Worm (Caenorhabditis elegans): Measurements from ENCODE around the gene Y62H9A.11.

Y62H9A.11 gene

DNA sequence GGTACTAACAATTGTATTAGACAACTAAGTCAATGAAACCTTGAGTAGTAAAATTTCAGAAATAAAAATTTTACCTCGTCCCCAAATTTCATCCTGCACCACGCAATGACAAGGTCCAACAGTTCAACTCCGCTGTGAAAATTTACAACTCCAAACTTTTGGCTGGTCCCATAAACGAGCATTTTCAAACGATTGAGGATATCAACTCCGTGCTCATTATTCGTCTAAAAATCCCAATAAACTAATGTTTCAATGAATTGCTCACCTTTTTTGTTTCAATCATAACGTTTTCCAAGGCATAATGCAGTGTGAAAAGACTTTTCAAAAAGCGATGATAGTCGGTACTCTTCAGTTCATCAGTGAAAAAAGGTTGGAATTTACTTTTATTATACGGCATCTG is 537 bp downstream of the Y62H9A.11 start:
- TF ChIP-seq npax-4 (tag; optimal IDR thresholded peaks at IDR 0.05), result no peak
- TF ChIP-seq unc-42 (tag; optimal IDR thresholded peaks at IDR 0.05), result no peak
- TF ChIP-seq ceh-6 (GFP tag; optimal IDR thresholded peaks at IDR 0.05), result no peak
- TF ChIP-seq zip-5 (tag; optimal IDR thresholded peaks at IDR 0.05), result no peak
- TF ChIP-seq pax-1 (tag; optimal IDR thresholded peaks at IDR 0.05), result no peak
- no peak for TF ChIP-seq ceh-19 (GFP tag; optimal IDR thresholded peaks at IDR 0.05)
- TF ChIP-seq ceh-48 (tag; optimal IDR thresholded peaks at IDR 0.05), result no peak
- TF ChIP-seq ceh-9 (tag; optimal IDR thresholded peaks at IDR 0.05), result no peak
- TF ChIP-seq ceh-30 (tag; optimal IDR thresholded peaks at IDR 0.05), result no peak
- TF ChIP-seq odd-2 (tag; optimal IDR thresholded peaks at IDR 0.05), result no peak
- no peak for TF ChIP-seq ceh-24 (tag; optimal IDR thresholded peaks at IDR 0.05)
- TF ChIP-seq nfya-1 (tag; optimal IDR thresholded peaks at IDR 0.05), result no peak
- TF ChIP-seq pqm-1 (tag; optimal IDR thresholded peaks at IDR 0.05), result no peak
- no peak for TF ChIP-seq eyg-1 (tag; optimal IDR thresholded peaks at IDR 0.05)
- no peak for TF ChIP-seq dmd-4 (tag; optimal IDR thresholded peaks at IDR 0.05; ENCODE audit: borderline replicate concordance)
- no peak for TF ChIP-seq hlh-30 (tag; optimal IDR thresholded peaks at IDR 0.05; ENCODE audit: insufficient read depth)
- TF ChIP-seq gmeb-2 (tag; optimal IDR thresholded peaks at IDR 0.05), result no peak

DNA sequence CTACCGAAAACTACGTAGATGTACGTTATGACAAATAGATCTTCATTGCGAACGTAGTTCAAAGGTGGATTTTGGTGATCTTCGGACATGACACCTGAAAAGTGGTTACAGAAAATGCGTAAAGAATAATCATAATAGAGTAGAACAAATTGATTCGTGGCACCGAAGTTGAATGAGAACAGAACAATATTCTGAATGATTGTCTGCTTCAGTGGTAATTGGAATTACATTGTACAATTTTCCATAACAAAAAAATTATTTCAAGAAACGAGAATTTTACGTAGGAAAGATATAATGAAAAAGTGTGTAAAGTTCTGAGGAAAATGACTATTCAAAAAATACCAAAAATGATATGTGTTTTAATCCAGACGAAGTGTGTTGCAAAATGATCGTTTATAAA is 4.5 kb downstream of the Y62H9A.11 start, which contains the start of gene Y62H9A.10:
TSS of gene Y62H9A.10 (minus strand) at position 101 of the 400 bp plus-strand sequence.
- no peak for TF ChIP-seq mec-3 (tag; optimal IDR thresholded peaks at IDR 0.05; ENCODE audit: borderline replicate concordance)
- no peak for TF ChIP-seq sdc-2 (tag; optimal IDR thresholded peaks at IDR 0.05)
- TF ChIP-seq syd-9 (tag; optimal IDR thresholded peaks at IDR 0.05), result no peak
- TF ChIP-seq ceh-2 (tag; optimal IDR thresholded peaks at IDR 0.05), result no peak
- no peak for TF ChIP-seq odd-2 (tag; optimal IDR thresholded peaks at IDR 0.05)
- no peak for TF ChIP-seq pha-2 (tag; optimal IDR thresholded peaks at IDR 0.05)
- TF ChIP-seq lin-11 (tag; optimal IDR thresholded peaks at IDR 0.05), result no peak
- TF ChIP-seq ama-1 (optimal IDR thresholded peaks at IDR 0.05), result no peak
- TF ChIP-seq nhr-11 (tag; optimal IDR thresholded peaks at IDR 0.05), result no peak
- no peak for TF ChIP-seq tbx-2 (tag; optimal IDR thresholded peaks at IDR 0.05)
- no peak for TF ChIP-seq pax-1 (tag; optimal IDR thresholded peaks at IDR 0.05)
- no peak for TF ChIP-seq ceh-34 (tag; optimal IDR thresholded peaks at IDR 0.05)
- no peak for TF ChIP-seq C38D4.7 (GFP tag; optimal IDR thresholded peaks at IDR 0.05)
- TF ChIP-seq ahr-1 (tag; optimal IDR thresholded peaks at IDR 0.05), result no peak

DNA sequence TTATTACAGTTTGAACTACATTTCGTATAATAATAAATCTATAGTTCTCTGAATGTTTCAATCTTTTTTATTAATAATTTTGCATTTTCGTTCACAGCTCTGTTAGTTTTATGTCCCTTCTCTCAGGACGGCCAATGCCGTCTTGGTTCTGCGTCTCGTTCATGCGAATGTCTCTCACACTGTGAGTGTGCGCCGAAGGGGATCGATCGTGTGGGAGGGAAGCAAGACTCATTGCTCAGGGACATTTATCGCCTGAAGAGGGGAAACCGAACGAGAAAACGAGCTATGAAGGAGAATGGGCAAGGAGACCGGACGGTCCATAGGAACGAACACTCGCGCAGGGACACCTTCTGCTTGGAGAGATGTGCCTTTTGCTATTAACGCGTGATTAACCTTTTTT is 8.1 kb downstream of the Y62H9A.11 start:
- TF ChIP-seq ceh-19 (GFP tag; optimal IDR thresholded peaks at IDR 0.05), result no peak
- peak; percentile 46 for TF ChIP-seq ceh-31 (tag; optimal IDR thresholded peaks at IDR 0.05)
- no peak for TF ChIP-seq nhr-232 (tag; optimal IDR thresholded peaks at IDR 0.05)
- TF ChIP-seq sdc-2 (tag; optimal IDR thresholded peaks at IDR 0.05), result peak; percentile 97
- peak; percentile 28 for TF ChIP-seq unc-42 (tag; optimal IDR thresholded peaks at IDR 0.05)
- no peak for TF ChIP-seq Y22D7AL.16 (tag; optimal IDR thresholded peaks at IDR 0.05)
- no peak for TF ChIP-seq mec-3 (tag; optimal IDR thresholded peaks at IDR 0.05; ENCODE audit: borderline replicate concordance)

DNA sequence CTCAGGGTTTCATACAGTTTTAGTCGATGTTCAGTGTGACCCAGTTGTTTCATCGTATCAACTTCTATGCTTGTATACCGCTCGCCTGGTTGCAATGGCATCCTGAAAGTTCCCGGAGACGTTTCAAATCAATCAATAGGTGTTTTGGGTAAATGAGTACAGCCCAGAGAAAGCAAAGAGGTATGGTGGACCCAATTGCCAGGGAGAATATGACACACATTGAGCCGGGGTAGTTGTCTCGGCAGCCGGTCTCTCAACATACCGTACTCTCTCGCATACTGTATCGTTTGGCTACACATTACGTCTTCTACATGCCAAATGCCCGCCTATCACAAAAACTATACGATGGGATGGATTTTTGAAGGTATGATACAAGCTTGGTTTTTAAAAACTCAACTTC is 9.1 kb downstream of the Y62H9A.11 start, which contains the start of gene Y62H9A.9:
TSS of gene Y62H9A.9 (minus strand) at position 101 of the 400 bp plus-strand sequence.
- TF ChIP-seq hlh-8 (tag; optimal IDR thresholded peaks at IDR 0.05) (no peak), C38D4.7 (GFP tag; optimal IDR thresholded peaks at IDR 0.05) (no peak), ceh-30 (tag; optimal IDR thresholded peaks at IDR 0.05) (no peak), eyg-1 (tag; optimal IDR thresholded peaks at IDR 0.05) (no peak), lim-6 (tag; optimal IDR thresholded peaks at IDR 0.05) (no peak), C08G9.2 (tag; optimal IDR thresholded peaks at IDR 0.05) (no peak), sox-4 (tag; optimal IDR thresholded peaks at IDR 0.05) (no peak), zip-5 (tag; optimal IDR thresholded peaks at IDR 0.05) (no peak), fkh-6 (tag; optimal IDR thresholded peaks at IDR 0.05) (no peak), odd-2 (tag; optimal IDR thresholded peaks at IDR 0.05) (no peak), hlh-30 (tag; optimal IDR thresholded peaks at IDR 0.05; ENCODE audit: insufficient read depth) (no peak), tbx-2 (tag; optimal IDR thresholded peaks at IDR 0.05) (no peak), Y22D7AL.16 (tag; optimal IDR thresholded peaks at IDR 0.05) (no peak), ceh-6 (GFP tag; optimal IDR thresholded peaks at IDR 0.05) (no peak), ceh-48 (tag; optimal IDR thresholded peaks at IDR 0.05) (no peak)
